Worm (Caenorhabditis elegans) whole organism, young adult: ENCODE data around the gene F29C12.6.

Experiments
- B0261.1 ChIP-seq: sonication (generic microtip); optimal IDR thresholded peaks from 2 replicates; lab custom pipeline; 2016; ENCODE audit warnings: mild to moderate bottlenecking, missing genetic modification characterization, moderate library complexity, missing compliant biosample characterization
- B0336.3 ChIP-seq: fragments of 200-800 bp; sonication (Bioruptor generic); IDR thresholded peaks from 2 replicates; pipeline ENCODE4 v1.3.6; 2022; ENCODE audit warnings: missing genetic modification characterization, missing compliant biosample characterization
- F22D6.2 ChIP-seq: sonication (generic microtip); optimal IDR thresholded peaks from 2 replicates; lab custom pipeline; 2016; ENCODE audit warnings: mild to moderate bottlenecking, missing genetic modification characterization, missing compliant biosample characterization
- F37B4.10 ChIP-seq: fragments of 200-800 bp; sonication (Bioruptor generic); IDR thresholded peaks from 2 replicates; pipeline ENCODE4 v1.3.6; 2022; ENCODE audit warnings: missing genetic modification characterization, missing compliant biosample characterization
- F52B5.7 ChIP-seq: sonication (generic microtip); optimal IDR thresholded peaks from 2 replicates; lab custom pipeline; 2016; ENCODE audit warnings: mild to moderate bottlenecking, missing genetic modification characterization, missing compliant biosample characterization
- K11D2.4 ChIP-seq: fragments of 200-800 bp; sonication (Bioruptor generic); IDR thresholded peaks from 2 replicates; pipeline ENCODE4 v1.3.6; 2022; ENCODE audit warnings: missing genetic modification reagents, missing genetic modification characterization, missing compliant biosample characterization
- T26A5.8 ChIP-seq: sonication (generic microtip); optimal IDR thresholded peaks from 2 replicates; lab custom pipeline; 2016; ENCODE audit warnings: missing genetic modification characterization, missing compliant biosample characterization
- Y67H2A.10 ChIP-seq: fragments of 200-800 bp; sonication (Bioruptor generic); conservative IDR thresholded peaks from 2 replicates; pipeline ENCODE4 v1.3.6; 2022; ENCODE audit warnings: missing genetic modification reagents, missing genetic modification characterization, missing compliant biosample characterization
- ZK185.1 ChIP-seq: sonication (generic microtip); optimal IDR thresholded peaks from 2 replicates; lab custom pipeline; 2016; ENCODE audit warnings: mild to moderate bottlenecking, missing genetic modification characterization, missing compliant biosample characterization; ENCODE audit not compliant: poor library complexity, severe bottlenecking
- ama-1 ChIP-seq, 3 experiments: fragments of 150-350 bp in 1 of 3; sonication (generic microtip) in 2 of 3; optimal IDR thresholded peaks; 2 replicates each; lab custom pipeline; 2014 to 2018; ENCODE audit warnings: missing biosample characterization in 2 of 3, missing genetic modification characterization in 2 of 3, missing genetic modification reagents in 2 of 3
- atf-7 ChIP-seq: sonication (generic microtip); optimal IDR thresholded peaks from 2 replicates; lab custom pipeline; 2017; ENCODE audit warnings: mild to moderate bottlenecking, missing genetic modification characterization, missing compliant biosample characterization
- attf-5 ChIP-seq: fragments of 200-800 bp; sonication (Bioruptor generic); optimal IDR thresholded peaks from 2 replicates; lab custom pipeline; 2018; ENCODE audit warnings: mild to moderate bottlenecking, missing genetic modification characterization, missing compliant biosample characterization
- bed-2 ChIP-seq: fragments of 200-800 bp; sonication (Bioruptor generic); IDR thresholded peaks from 2 replicates; pipeline ENCODE4 v1.3.6; 2022; ENCODE audit warnings: missing genetic modification reagents, missing genetic modification characterization, missing compliant biosample characterization
- cebp-1 ChIP-seq, 2 experiments: fragments of 200-800 bp in 1 of 2; sonication (Bioruptor generic) in 1 of 2; sonication (generic microtip) in 1 of 2; IDR thresholded peaks in 1 of 2; optimal IDR thresholded peaks in 1 of 2; 2 replicates each; pipeline versions ENCODE4 v1.3.6 to Lab custom; 2017 to 2022; ENCODE audit warnings: missing compliant biosample characterization in 2 of 2, missing genetic modification characterization in 2 of 2, mild to moderate bottlenecking in 1 of 2, missing genetic modification reagents in 1 of 2, moderate library complexity in 1 of 2
- ceh-79 ChIP-seq: sonication (generic microtip); optimal IDR thresholded peaks from 2 replicates; lab custom pipeline; 2017; ENCODE audit warnings: mild to moderate bottlenecking, missing genetic modification characterization, missing compliant biosample characterization
- dox-1 ChIP-seq: fragments of 200-800 bp; sonication (Bioruptor generic); IDR thresholded peaks from 2 replicates; pipeline ENCODE4 v1.3.6; 2022; ENCODE audit warnings: missing genetic modification reagents, missing genetic modification characterization, missing compliant biosample characterization
- dpff-1 ChIP-seq: sonication (generic microtip); optimal IDR thresholded peaks from 2 replicates; lab custom pipeline; 2017; ENCODE audit warnings: mild to moderate bottlenecking, missing genetic modification characterization, missing compliant biosample characterization
- hlh-12 ChIP-seq: sonication (generic microtip); optimal IDR thresholded peaks from 2 replicates; lab custom pipeline; 2016; ENCODE audit warnings: missing genetic modification characterization, missing compliant biosample characterization
- hsf-1 ChIP-seq: fragments of 200-800 bp; sonication (Bioruptor generic); IDR thresholded peaks from 2 replicates; pipeline ENCODE4 v1.3.6; 2022; ENCODE audit warnings: missing genetic modification reagents, missing genetic modification characterization, missing compliant biosample characterization
- lin-26 ChIP-seq: fragments of 200-800 bp; sonication (Bioruptor generic); IDR thresholded peaks from 2 replicates; pipeline ENCODE4 v1.3.6; 2022; ENCODE audit warnings: missing genetic modification reagents, missing genetic modification characterization, missing compliant biosample characterization
- lir-1 ChIP-seq: fragments of 200-800 bp; sonication (Bioruptor generic); conservative IDR thresholded peaks from 2 replicates; pipeline ENCODE4 v1.3.6; 2022; ENCODE audit warnings: missing genetic modification reagents, missing genetic modification characterization, missing compliant biosample characterization
- lsl-1 ChIP-seq: fragments of 200-800 bp; sonication (Bioruptor generic); optimal IDR thresholded peaks from 2 replicates; lab custom pipeline; 2018; ENCODE audit warnings: mild to moderate bottlenecking, missing genetic modification characterization, moderate library complexity, missing compliant biosample characterization
- madf-3 ChIP-seq: fragments of 200-800 bp; sonication (Bioruptor generic); IDR thresholded peaks from 2 replicates; pipeline ENCODE4 v1.3.6; 2022; ENCODE audit warnings: missing genetic modification reagents, missing genetic modification characterization, missing compliant biosample characterization
- mcd-1 ChIP-seq: fragments of 200-800 bp; sonication (Bioruptor generic); IDR thresholded peaks from 2 replicates; pipeline ENCODE4 v1.3.6; 2022; ENCODE audit warnings: missing genetic modification reagents, missing genetic modification characterization, missing compliant biosample characterization
- mxl-1 ChIP-seq: sonication (generic microtip); optimal IDR thresholded peaks from 2 replicates; lab custom pipeline; 2016; ENCODE audit warnings: missing genetic modification characterization, missing compliant biosample characterization
- nhr-80 ChIP-seq: sonication (generic microtip); optimal IDR thresholded peaks from 2 replicates; lab custom pipeline; 2016; ENCODE audit warnings: missing genetic modification characterization, missing compliant biosample characterization
- pbrm-1 ChIP-seq: fragments of 200-800 bp; sonication (Bioruptor generic); IDR thresholded peaks from 2 replicates; pipeline ENCODE4 v1.3.6; 2022; ENCODE audit warnings: missing genetic modification reagents, missing genetic modification characterization, missing compliant biosample characterization
- pha-4 ChIP-seq: fragments of 150-350 bp; sonication (generic microtip); optimal IDR thresholded peaks from 2 replicates; lab custom pipeline; 2014; ENCODE audit warnings: missing biosample characterization, missing genetic modification reagents, missing genetic modification characterization
- rec-8 ChIP-seq, 2 experiments: sonication (generic microtip); optimal IDR thresholded peaks; 2 replicates each; lab custom pipeline; 2016; ENCODE audit warnings: mild to moderate bottlenecking in 2 of 2, missing genetic modification characterization in 2 of 2, missing genetic modification reagents in 2 of 2, missing genotype in 2 of 2, missing biosample characterization in 1 of 2, missing compliant biosample characterization in 1 of 2, moderate library complexity in 1 of 2
- snpc-1.1 ChIP-seq: sonication (generic microtip); optimal IDR thresholded peaks from 2 replicates; lab custom pipeline; 2017; ENCODE audit warnings: missing genetic modification characterization, mild to moderate bottlenecking, missing compliant biosample characterization, antibody characterized with exemption, moderate library complexity, missing genotype, missing genetic modification reagents; ENCODE audit not compliant: insufficient read depth
- ztf-18 ChIP-seq: sonication (generic microtip); optimal IDR thresholded peaks from 2 replicates; lab custom pipeline; 2016; ENCODE audit warnings: missing genotype, mild to moderate bottlenecking, missing genetic modification characterization, missing compliant biosample characterization

F29C12.6 gene

DNA sequence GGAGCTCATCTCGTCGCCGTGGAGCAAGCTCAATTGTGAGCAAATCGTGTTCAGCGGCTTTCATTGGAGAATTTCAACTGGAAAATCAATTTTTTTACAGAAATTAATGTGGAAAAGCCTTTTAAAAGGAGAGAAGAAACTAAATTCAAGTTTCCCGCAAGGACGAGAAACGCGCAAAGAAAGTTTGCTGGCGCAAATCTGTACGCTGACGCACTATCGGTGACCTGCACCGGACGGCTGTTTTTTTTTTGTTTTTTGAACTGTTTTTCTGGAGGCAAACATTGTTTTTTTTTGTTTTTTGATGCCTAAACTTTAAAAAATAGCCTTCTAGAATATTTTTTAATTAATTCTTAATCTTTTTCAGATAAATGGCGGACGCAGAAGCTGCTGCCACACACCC lies 27.3 kb downstream of the F29C12.6 start, which contains the start of the genes hpr-17 and F32A11.1 (continued):
- TF ChIP-seq pbrm-1 (GFP tag; lab: Robert Waterston, UW) (peak; percentile 84), lsl-1 (GFP tag; lab: Kevin White, UChicago) (peak; percentile 64), F52B5.7 (tag; lab: Kevin White, UChicago) (no peak), snpc-1.1 (no peak), F22D6.2 (peak; percentile 35), madf-3 (GFP tag; lab: Robert Waterston, UW) (0 out of 2 replicates have a peak, but pooled peaks have one; percentile 48), rec-8 (tag; optimal IDR thresholded peaks at IDR 0.05; lab: Kevin White, UChicago) (no peak), dpff-1 (tag; lab: Kevin White, UChicago) (no peak), ceh-79 (tag; lab: Kevin White, UChicago) (no peak), pha-4 (tag; lab: Kevin White, UChicago) (no peak), hsf-1 (GFP tag; lab: Robert Waterston, UW) (0 out of 2 replicates have a peak, but pooled peaks have one; percentile 40)

DNA sequence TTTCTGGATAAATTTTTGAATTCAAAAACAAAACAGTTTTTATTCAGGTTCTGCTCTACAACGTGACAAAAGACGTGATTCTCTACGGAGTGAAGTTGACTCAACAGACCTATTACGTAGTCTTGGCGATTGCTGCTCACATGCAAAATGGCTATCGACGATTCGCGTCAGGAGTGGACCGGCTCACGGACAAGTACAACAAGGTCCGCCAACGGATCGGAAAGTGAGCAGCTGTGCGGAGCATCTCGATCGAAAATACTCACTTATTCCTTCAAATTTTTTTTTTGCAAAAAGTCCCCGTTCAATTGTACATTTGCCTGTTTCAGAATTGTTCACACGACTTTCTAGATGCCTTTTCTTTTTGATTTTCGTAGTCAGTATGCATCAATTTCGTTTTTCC lies 30.2 kb downstream of the F29C12.6 start:
- TF ChIP-seq F37B4.10 (GFP tag; lab: Robert Waterston, UW), result 0 out of 2 replicates have a peak, but pooled peaks have one; percentile 49
- TF ChIP-seq ama-1 (optimal IDR thresholded peaks at IDR 0.05; lab: Kevin White, UChicago), result no peak
- no peak for TF ChIP-seq ama-1 (GFP tag; optimal IDR thresholded peaks at IDR 0.05; lab: Kevin White, UChicago)
- no peak for TF ChIP-seq cebp-1 (GFP tag; IDR thresholded peaks at IDR 0.05; lab: Robert Waterston, UW)
- TF ChIP-seq cebp-1 (tag; optimal IDR thresholded peaks at IDR 0.05; lab: Kevin White, UChicago), result peak; percentile 38
- no peak for TF ChIP-seq lin-26

- TF ChIP-seq dpff-1 (tag; lab: Kevin White, UChicago) (no peak), lir-1 (GFP tag; lab: Robert Waterston, UW) (no peak)
- TF ChIP-seq, all 124 proteins: peak for 0
Measured at ce11 chrII:13163009-13163408, 33.3 kb downstream of the F29C12.6 start.

DNA sequence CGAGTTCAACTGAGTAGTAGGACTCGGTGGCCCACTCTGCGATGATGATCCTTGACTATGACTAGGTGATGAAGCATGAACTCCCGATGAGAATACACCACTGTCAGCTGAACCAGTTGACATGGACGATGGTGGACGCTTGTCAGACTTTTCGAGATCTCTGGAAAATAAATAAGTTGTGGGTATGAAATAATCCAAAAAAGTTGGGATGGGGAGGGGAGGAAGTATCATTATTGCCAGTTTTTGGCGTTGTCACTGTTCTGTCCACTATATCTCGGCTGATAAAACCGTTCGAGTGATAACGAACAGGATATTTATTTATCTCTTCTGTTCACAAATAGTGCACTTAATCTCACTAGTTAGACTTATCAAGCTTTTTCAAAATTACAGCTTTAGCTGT lies 34.4 kb downstream of the F29C12.6 start:
- TF ChIP-seq attf-5 (peak; percentile 6), ztf-18 (tag; lab: Kevin White, UChicago) (no peak)

DNA sequence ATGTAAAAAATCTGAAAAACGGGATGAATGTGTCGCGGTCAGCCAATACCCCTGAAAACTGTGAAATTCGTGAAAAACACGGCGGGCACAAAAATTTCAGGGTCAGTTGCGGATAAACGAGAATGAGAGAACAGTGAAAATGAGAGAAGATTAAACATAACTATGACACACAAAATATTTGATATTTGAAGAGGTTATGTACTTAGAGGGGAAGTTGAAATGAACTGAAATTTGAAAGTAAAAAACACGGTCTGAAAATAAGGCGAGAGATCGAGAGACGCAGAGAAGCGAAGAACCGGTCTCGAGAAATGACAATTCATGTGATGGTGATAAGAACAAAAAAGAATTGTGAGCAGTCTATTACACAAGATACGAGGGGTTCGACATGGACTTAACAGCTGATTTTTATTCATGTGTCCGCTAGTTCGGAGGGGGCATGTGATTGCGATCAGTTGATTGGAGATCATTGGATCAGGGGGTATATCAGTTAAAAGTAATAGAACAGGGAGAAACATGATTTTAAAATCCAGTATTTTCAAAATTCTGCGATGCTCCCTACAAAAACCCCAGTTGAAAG lies 36.1 kb downstream of the F29C12.6 start, which contains the start of gene moe-3:
moe-3 (minus strand) TSS at position 51 of the 577 bp plus-strand sequence.
- no peak for TF ChIP-seq mxl-1
- no peak for TF ChIP-seq bed-2 (GFP tag; lab: Robert Waterston, UW)
- no peak for TF ChIP-seq atf-7 (tag; lab: Kevin White, UChicago)
- 0 out of 2 replicates have a peak, but pooled peaks have one; percentile 19 for TF ChIP-seq B0336.3
- TF ChIP-seq cebp-1 (GFP tag; IDR thresholded peaks at IDR 0.05; lab: Robert Waterston, UW), result no peak
- peak; percentile 55 for TF ChIP-seq cebp-1 (tag; optimal IDR thresholded peaks at IDR 0.05; lab: Kevin White, UChicago)
- TF ChIP-seq attf-5, result peak; percentile 51
- TF ChIP-seq Y67H2A.10, result no peak
- 0 out of 2 replicates have a peak, but pooled peaks have one; percentile 27 for TF ChIP-seq dox-1 (GFP tag; lab: Robert Waterston, UW)
- TF ChIP-seq ZK185.1 (tag; lab: Kevin White, UChicago), result no peak
- no peak for TF ChIP-seq K11D2.4
- no peak for TF ChIP-seq T26A5.8 (tag; lab: Kevin White, UChicago)
- peak; percentile 23; the same call in 1 of the 2 replicates for TF ChIP-seq mcd-1 (GFP tag; lab: Robert Waterston, UW)
- peak; percentile 73 for TF ChIP-seq nhr-80
- TF ChIP-seq hlh-12 (tag; lab: Kevin White, UChicago), result no peak
- no peak for TF ChIP-seq B0261.1
- TF ChIP-seq, all 124 proteins: peak for 6
